Worm (Caenorhabditis elegans) whole organism, early embryonic: ENCODE measurements around the gene glb-5.

ENCODE experiments used
- B0310.2 ChIP-seq: sonication (generic microtip); optimal IDR thresholded peaks from 2 replicates; lab custom pipeline; 2016; ENCODE audit warnings: mild to moderate bottlenecking, missing genetic modification characterization, missing compliant biosample characterization
- F13C5.2 ChIP-seq: sonication (generic microtip); optimal IDR thresholded peaks from 2 replicates; lab custom pipeline; 2017; ENCODE audit warnings: mild to moderate bottlenecking, missing genetic modification characterization, inconsistent platforms, missing compliant biosample characterization
- aly-1 ChIP-seq: sonication (generic microtip); optimal IDR thresholded peaks from 2 replicates; lab custom pipeline; 2016; ENCODE audit warnings: missing genetic modification characterization, missing compliant biosample characterization
- ama-1 ChIP-seq: fragments of 150-350 bp; optimal IDR thresholded peaks from 2 replicates; lab custom pipeline; 2014
- ceh-13 ChIP-seq: fragments of 200-800 bp; sonication (Bioruptor generic); optimal IDR thresholded peaks from 2 replicates; lab custom pipeline; 2018; ENCODE audit warnings: mild to moderate bottlenecking, missing genetic modification characterization, missing compliant biosample characterization
- ceh-36 ChIP-seq: sonication (generic microtip); optimal IDR thresholded peaks from 2 replicates; lab custom pipeline; 2016; ENCODE audit warnings: missing genetic modification characterization, inconsistent platforms, missing compliant biosample characterization
- ets-7 ChIP-seq: sonication (generic microtip); optimal IDR thresholded peaks from 2 replicates; lab custom pipeline; 2016; ENCODE audit warnings: missing genotype, missing genetic modification characterization, missing compliant biosample characterization
- flt-1 ChIP-seq: fragments of 200-800 bp; sonication (Bioruptor generic); IDR thresholded peaks from 2 replicates; pipeline ENCODE4 v1.3.6; 2022; ENCODE audit warnings: missing genetic modification characterization, missing compliant biosample characterization
- hmbx-1 ChIP-seq: sonication (generic microtip); optimal IDR thresholded peaks from 2 replicates; lab custom pipeline; 2016; ENCODE audit warnings: mild to moderate bottlenecking, missing genetic modification characterization, missing compliant biosample characterization
- hmg-4 ChIP-seq: fragments of 200-800 bp; sonication (Bioruptor generic); optimal IDR thresholded peaks from 2 replicates; lab custom pipeline; 2018; ENCODE audit warnings: mild to moderate bottlenecking, missing genetic modification characterization, missing compliant biosample characterization
- hnd-1 ChIP-seq: sonication (generic microtip); optimal IDR thresholded peaks from 2 replicates; lab custom pipeline; 2016; ENCODE audit warnings: missing genetic modification characterization, missing compliant biosample characterization
- pes-1 ChIP-seq: fragments of 200-800 bp; sonication (Bioruptor generic); IDR thresholded peaks from 2 replicates; pipeline ENCODE4 v1.3.6; 2022; ENCODE audit warnings: missing genetic modification reagents, missing genetic modification characterization, missing compliant biosample characterization
- scrt-1 ChIP-seq: fragments of 200-800 bp; sonication (Bioruptor generic); IDR thresholded peaks from 2 replicates; pipeline ENCODE4 v1.3.6; 2022; ENCODE audit warnings: missing genetic modification characterization, missing compliant biosample characterization
- sea-1 ChIP-seq: fragments of 200-800 bp; sonication (Bioruptor generic); conservative IDR thresholded peaks from 2 replicates; pipeline ENCODE4 v1.3.6; 2022; ENCODE audit warnings: missing genetic modification characterization, missing compliant biosample characterization
- tbx-11 ChIP-seq: fragments of 200-800 bp; sonication (Bioruptor generic); IDR thresholded peaks from 2 replicates; pipeline ENCODE4 v1.3.6; 2022; ENCODE audit warnings: missing genetic modification characterization, missing compliant biosample characterization
- tbx-37 ChIP-seq: fragments of 200-800 bp; sonication (Bioruptor generic); conservative IDR thresholded peaks from 2 replicates; pipeline ENCODE4 v1.3.6; 2022; ENCODE audit warnings: missing genetic modification reagents, missing genetic modification characterization, missing compliant biosample characterization
- tra-4 ChIP-seq: sonication (generic microtip); optimal IDR thresholded peaks from 2 replicates; lab custom pipeline; 2017; ENCODE audit warnings: missing genetic modification characterization, missing compliant biosample characterization

Gene glb-5

DNA sequence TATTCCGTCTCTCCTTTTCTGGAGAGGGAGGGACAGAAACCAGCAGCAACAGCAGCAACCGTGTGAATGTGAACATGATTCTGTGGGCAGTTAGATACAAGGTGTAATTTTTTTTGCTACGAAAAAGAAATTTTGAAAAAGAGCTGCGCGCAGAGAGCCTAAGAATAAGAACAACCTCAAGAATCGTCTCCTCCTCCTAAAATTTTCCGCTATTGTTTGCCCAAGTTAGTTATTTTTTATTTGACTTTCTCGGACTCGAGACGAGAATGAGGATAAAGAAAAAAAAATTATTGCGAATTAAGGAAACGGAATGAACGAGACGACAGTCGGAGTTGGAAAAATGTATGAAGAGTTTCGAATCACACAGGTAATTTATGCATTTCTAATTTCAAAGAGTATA lies at the start of gene glb-5:
Gene glb-5 (plus strand): TSS at position 301 of the 400 bp plus-strand sequence.
- TF ChIP-seq tbx-11 (GFP tag; lab: Robert Waterston, UW) (no peak), ama-1 (lab: Kevin White, UChicago) (no peak), F13C5.2 (tag; lab: Kevin White, UChicago) (no peak), pes-1 (GFP tag; lab: Robert Waterston, UW) (no peak), flt-1 (no peak), ceh-36 (no peak), B0310.2 (tag; lab: Kevin White, UChicago) (no peak), aly-1 (tag; lab: Kevin White, UChicago) (no peak), tra-4 (tag; lab: Kevin White, UChicago) (no peak), tbx-37 (GFP tag; lab: Robert Waterston, UW) (no peak), hnd-1 (no peak), scrt-1 (GFP tag; lab: Robert Waterston, UW) (no peak), ets-7 (tag; lab: Kevin White, UChicago) (no peak), sea-1 (GFP tag; lab: Robert Waterston, UW) (no peak), ceh-13 (GFP tag; lab: Kevin White, UChicago) (no peak), hmg-4 (no peak), hmbx-1 (no peak)

DNA sequence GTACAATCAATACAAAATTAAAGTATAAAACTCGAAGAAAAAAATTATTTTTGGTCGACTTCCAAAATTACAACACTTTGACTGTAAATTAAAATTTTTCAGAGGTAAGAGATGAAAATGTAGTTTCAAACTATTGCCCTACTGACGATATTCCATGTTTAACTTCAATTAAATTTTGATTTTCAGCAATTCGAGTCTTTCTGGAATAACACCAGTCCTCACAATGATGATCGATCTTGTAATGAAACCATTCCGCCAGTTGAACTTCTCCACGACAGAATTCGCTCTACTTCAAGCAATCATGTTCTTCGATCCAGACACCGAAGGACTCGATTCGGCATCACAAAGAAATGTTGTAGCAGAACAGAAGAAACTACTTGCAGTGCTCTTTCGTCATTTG lies 49.6 kb upstream of the glb-5 start:
- TF ChIP-seq flt-1: no peak
- TF ChIP-seq aly-1 (tag; lab: Kevin White, UChicago): no peak
- TF ChIP-seq tbx-11 (GFP tag; lab: Robert Waterston, UW): no peak
- TF ChIP-seq hmbx-1: no peak
- TF ChIP-seq F13C5.2 (tag; lab: Kevin White, UChicago): no peak
- TF ChIP-seq tbx-37 (GFP tag; lab: Robert Waterston, UW): no peak
- no peak for TF ChIP-seq ceh-13 (GFP tag; lab: Kevin White, UChicago)
- no peak for TF ChIP-seq B0310.2 (tag; lab: Kevin White, UChicago)
- no peak for TF ChIP-seq hnd-1
- no peak for TF ChIP-seq ets-7 (tag; lab: Kevin White, UChicago)
- no peak for TF ChIP-seq sea-1 (GFP tag; lab: Robert Waterston, UW)

DNA sequence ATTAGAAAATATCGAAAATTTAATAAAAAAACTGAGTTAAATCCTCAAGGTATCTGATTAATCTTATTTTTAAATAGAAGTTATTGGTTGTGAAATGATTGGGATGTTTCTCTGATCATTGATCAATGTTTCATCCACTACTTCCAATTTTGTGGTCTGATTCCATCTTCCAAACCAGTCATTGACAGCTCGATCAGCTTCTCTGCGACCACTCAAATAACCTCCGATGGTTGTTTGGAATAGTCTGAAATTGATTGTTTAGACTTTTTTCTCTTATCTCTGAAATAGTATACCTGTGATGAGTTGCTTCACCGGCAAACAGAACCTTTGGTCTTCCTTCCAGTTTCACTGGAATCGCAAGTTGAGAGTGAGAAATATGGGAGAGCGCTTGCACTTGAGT lies 48.7 kb upstream of the glb-5 start:
- no peak for TF ChIP-seq pes-1 (GFP tag; lab: Robert Waterston, UW)

DNA sequence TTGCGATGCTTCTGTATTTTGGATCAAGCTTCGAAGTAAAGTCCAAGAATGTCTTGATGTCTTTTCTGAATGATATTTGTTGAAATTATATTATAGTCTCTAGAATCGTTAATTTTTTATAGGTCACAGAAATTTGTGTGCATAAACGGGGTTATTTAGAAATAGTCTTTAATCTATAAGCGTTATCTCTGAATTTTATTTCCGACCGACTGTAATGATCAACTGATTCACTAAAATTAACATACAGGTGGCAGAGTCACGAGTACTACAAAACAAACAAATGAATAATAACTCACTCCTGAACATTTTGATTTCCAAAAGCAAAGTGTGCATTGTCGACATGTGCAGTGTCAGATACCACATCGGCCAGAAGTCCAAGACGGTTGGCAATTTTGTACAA lies 47.0 kb upstream of the glb-5 start:
- TF ChIP-seq hmg-4 (no peak), B0310.2 (tag; lab: Kevin White, UChicago) (no peak)

DNA sequence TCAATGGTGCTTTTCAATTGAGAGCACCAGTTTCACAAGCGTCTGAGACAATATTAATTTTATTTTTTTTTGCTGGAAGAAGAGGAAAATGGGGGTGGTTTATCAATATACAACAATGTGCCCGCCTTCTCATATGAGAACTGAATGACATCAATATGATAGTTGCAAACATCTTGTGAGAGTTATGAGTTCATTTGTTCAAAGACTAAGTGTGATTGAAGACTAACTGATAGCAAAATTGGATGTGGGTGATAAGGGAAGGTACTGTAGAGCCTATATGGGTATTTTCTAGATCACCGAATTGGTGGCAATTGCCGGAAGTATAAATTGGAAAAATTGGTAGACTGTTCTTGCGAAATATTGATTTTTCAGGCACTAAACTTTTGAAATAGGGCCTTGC lies 46.1 kb upstream of the glb-5 start:
- TF ChIP-seq sea-1 (GFP tag; lab: Robert Waterston, UW) (no peak), F13C5.2 (tag; lab: Kevin White, UChicago) (no peak), hnd-1 (no peak), hmg-4 (no peak), ets-7 (tag; lab: Kevin White, UChicago) (no peak), flt-1 (no peak), B0310.2 (tag; lab: Kevin White, UChicago) (no peak)

DNA sequence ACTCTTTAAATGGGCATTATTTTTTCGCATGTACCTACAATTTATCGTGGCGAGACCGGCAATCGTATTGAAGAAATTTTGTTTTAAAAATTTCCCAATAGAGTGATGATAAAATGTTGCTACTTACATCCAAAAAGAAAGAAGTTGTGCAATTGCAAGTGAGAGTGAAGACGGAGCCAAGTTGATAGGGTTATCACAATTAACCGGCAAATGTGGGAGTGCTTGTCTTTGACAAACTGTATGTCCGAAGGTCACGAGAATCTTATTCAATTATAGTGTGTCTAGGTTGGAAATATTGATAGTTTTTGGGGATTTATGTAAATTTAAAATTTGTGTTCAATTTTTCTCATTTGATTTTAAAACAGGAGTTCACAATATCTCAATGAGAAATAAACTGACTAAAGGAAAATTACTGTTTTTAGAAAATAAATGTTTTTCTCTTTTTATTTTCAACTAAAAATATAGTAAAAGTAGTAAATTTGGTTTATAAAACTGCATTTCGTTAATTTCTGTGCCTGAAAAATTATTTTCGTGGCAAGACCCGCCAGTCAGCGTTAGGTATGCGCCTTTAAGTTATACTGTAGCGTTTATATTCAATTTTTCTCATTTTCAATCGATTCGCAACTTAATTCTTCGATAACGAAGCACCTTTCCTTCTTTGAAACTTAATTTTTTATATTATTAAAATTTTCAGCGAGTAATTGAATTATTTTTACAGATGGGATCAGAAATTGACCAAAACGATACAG lies 44.9 kb upstream of the glb-5 start, which contains the start of the genes hpo-15 and mms-19:
Gene hpo-15 (minus strand): TSS at position 201 of the 749 bp plus-strand sequence.
Gene mms-19 (plus strand): TSS at position 719 of the 749 bp plus-strand sequence.
- TF ChIP-seq aly-1 (tag; lab: Kevin White, UChicago): no peak

DNA sequence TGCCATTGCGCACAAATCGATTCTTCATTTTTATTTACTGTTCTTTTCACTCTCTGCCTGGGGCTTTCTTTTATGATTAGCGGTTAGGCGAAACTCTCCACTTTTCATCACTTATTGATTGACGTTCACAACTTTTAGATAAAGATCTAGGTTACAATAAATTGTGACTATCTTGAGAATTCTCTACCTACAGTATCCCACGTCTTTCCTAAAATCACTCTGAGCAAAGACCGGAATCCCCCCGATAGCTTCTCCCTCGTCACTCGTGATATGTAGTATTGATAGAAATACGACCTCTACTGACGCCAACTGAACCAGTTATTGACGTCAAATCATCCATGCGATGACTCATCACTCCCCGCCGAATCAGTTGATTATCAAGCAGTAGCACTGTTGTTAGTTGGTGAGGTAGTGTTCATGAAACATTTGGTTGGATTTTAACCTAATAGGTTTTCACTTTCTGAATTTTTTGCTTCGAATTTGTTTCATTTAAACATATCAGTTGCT lies 36.9 kb upstream of the glb-5 start, which contains the start of gene hir-1:
Gene hir-1 (plus strand): TSS at position 405 of the 507 bp plus-strand sequence.
- TF ChIP-seq hnd-1 (no peak), ceh-13 (GFP tag; lab: Kevin White, UChicago) (no peak), aly-1 (tag; lab: Kevin White, UChicago) (no peak), pes-1 (GFP tag; lab: Robert Waterston, UW) (no peak), tra-4 (tag; lab: Kevin White, UChicago) (no peak), B0310.2 (tag; lab: Kevin White, UChicago) (no peak), tbx-37 (GFP tag; lab: Robert Waterston, UW) (no peak), hmg-4 (no peak), ceh-36 (no peak), ama-1 (lab: Kevin White, UChicago) (no peak), scrt-1 (GFP tag; lab: Robert Waterston, UW) (no peak), sea-1 (GFP tag; lab: Robert Waterston, UW) (no peak), ets-7 (tag; lab: Kevin White, UChicago) (no peak), flt-1 (no peak), hmbx-1 (no peak), tbx-11 (GFP tag; lab: Robert Waterston, UW) (no peak)

DNA sequence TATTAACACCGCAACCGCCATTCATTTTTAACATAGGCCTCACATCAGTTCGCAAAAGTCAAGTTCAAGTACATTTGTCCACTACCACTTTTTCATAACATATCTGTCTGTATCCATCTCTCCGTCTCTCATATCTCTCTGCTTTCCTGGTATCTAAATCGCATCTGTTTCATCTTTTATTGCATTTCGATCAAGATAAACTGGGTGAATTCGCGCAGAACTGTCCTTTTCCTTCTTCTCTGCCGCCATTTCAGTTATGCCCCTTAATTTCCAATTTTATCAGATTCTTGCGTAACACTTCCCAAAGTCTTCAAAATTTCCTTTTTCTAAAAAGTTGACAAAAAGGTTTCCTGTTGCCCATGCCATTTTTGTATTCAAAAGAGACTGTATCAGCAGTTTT lies 35.4 kb upstream of the glb-5 start:
- TF ChIP-seq ceh-36: no peak
- no peak for TF ChIP-seq sea-1 (GFP tag; lab: Robert Waterston, UW)
- no peak for TF ChIP-seq ceh-13 (GFP tag; lab: Kevin White, UChicago)
- no peak for TF ChIP-seq ama-1 (lab: Kevin White, UChicago)
- no peak for TF ChIP-seq tbx-11 (GFP tag; lab: Robert Waterston, UW)
- TF ChIP-seq hmg-4: no peak
- TF ChIP-seq F13C5.2 (tag; lab: Kevin White, UChicago): no peak
- no peak for TF ChIP-seq scrt-1 (GFP tag; lab: Robert Waterston, UW)
- no peak for TF ChIP-seq tbx-37 (GFP tag; lab: Robert Waterston, UW)
- TF ChIP-seq pes-1 (GFP tag; lab: Robert Waterston, UW): no peak
- no peak for TF ChIP-seq tra-4 (tag; lab: Kevin White, UChicago)
- TF ChIP-seq B0310.2 (tag; lab: Kevin White, UChicago): no peak
- no peak for TF ChIP-seq hmbx-1
- TF ChIP-seq aly-1 (tag; lab: Kevin White, UChicago): no peak
- no peak for TF ChIP-seq hnd-1
- TF ChIP-seq flt-1: no peak
- TF ChIP-seq ets-7 (tag; lab: Kevin White, UChicago): no peak
